Worm (Caenorhabditis elegans): ENCODE data around the gene kin-16.
A peak's percentile ranks its signal among the peaks of the same experiment; 100 is the strongest.

The kin-16 gene

ce11 chrII:9418843-9419532 is 16.9 kb downstream of the kin-16 start:
- no peak for TF ChIP-seq egl-27 (tag; optimal IDR thresholded peaks at IDR 0.05)
- TF ChIP-seq nhr-76 (tag; optimal IDR thresholded peaks at IDR 0.05) = no peak
- TF ChIP-seq fkh-10 (GFP tag; optimal IDR thresholded peaks at IDR 0.05) = no peak
- peak; percentile 13 for TF ChIP-seq pha-4 (tag; optimal IDR thresholded peaks at IDR 0.05)
- TF ChIP-seq elt-2 (tag; optimal IDR thresholded peaks at IDR 0.05) = peak; percentile 39
- no peak for TF ChIP-seq snpc-4 (tag; optimal IDR thresholded peaks at IDR 0.05)
- no peak for TF ChIP-seq sea-2 (GFP tag; optimal IDR thresholded peaks at IDR 0.05)
- TF ChIP-seq mdl-1 (tag; optimal IDR thresholded peaks at IDR 0.05) = no peak
- no peak for TF ChIP-seq ceh-28 (tag; optimal IDR thresholded peaks at IDR 0.05)
- TF ChIP-seq eor-1 (tag; optimal IDR thresholded peaks at IDR 0.05) = no peak
- no peak for TF ChIP-seq nfya-1 (tag; optimal IDR thresholded peaks at IDR 0.05; ENCODE audit: insufficient read depth)
- no peak for TF ChIP-seq nhr-77 (tag; optimal IDR thresholded peaks at IDR 0.05)
- TF ChIP-seq skn-1 (tag; optimal IDR thresholded peaks at IDR 0.05) = no peak
- TF ChIP-seq nhr-67 (tag; optimal IDR thresholded peaks at IDR 0.05) = no peak
- peak; percentile 26 for TF ChIP-seq jun-1 (tag; optimal IDR thresholded peaks at IDR 0.05)
- no peak for TF ChIP-seq zag-1 (tag; optimal IDR thresholded peaks at IDR 0.05)
- TF ChIP-seq elt-1 (tag; optimal IDR thresholded peaks at IDR 0.05) = no peak
- no peak for TF ChIP-seq mml-1 (tag; optimal IDR thresholded peaks at IDR 0.05)
- no peak for TF ChIP-seq tbx-2 (tag; optimal IDR thresholded peaks at IDR 0.05)
- TF ChIP-seq lin-15B (tag; optimal IDR thresholded peaks at IDR 0.05) = no peak
- no peak for TF ChIP-seq nhr-28 (tag; optimal IDR thresholded peaks at IDR 0.05)
- TF ChIP-seq fos-1 (tag; optimal IDR thresholded peaks at IDR 0.05) = no peak
- no peak for TF ChIP-seq lin-39 (tag; optimal IDR thresholded peaks at IDR 0.05)
- no peak for TF ChIP-seq ceh-9 (tag; optimal IDR thresholded peaks at IDR 0.05)
- no peak for TF ChIP-seq nhr-11 (tag; optimal IDR thresholded peaks at IDR 0.05)
- no peak for TF ChIP-seq nhr-12 (tag; optimal IDR thresholded peaks at IDR 0.05)
- no peak for TF ChIP-seq ZK546.5 (tag; optimal IDR thresholded peaks at IDR 0.05)
- no peak for TF ChIP-seq aly-2 (tag; optimal IDR thresholded peaks at IDR 0.05)
- peak; percentile 55 for TF ChIP-seq pqm-1 (tag; optimal IDR thresholded peaks at IDR 0.05)
- TF ChIP-seq nhr-43 (tag; optimal IDR thresholded peaks at IDR 0.05; ENCODE audit: poor library complexity, severe bottlenecking) = no peak
- TF ChIP-seq egl-5 (tag; optimal IDR thresholded peaks at IDR 0.05) = no peak
- no peak for TF ChIP-seq R02D3.7 (tag; optimal IDR thresholded peaks at IDR 0.05)
- no peak for TF ChIP-seq daf-12 (tag; optimal IDR thresholded peaks at IDR 0.05)
- TF ChIP-seq unc-39 (tag; optimal IDR thresholded peaks at IDR 0.05) = no peak

DNA sequence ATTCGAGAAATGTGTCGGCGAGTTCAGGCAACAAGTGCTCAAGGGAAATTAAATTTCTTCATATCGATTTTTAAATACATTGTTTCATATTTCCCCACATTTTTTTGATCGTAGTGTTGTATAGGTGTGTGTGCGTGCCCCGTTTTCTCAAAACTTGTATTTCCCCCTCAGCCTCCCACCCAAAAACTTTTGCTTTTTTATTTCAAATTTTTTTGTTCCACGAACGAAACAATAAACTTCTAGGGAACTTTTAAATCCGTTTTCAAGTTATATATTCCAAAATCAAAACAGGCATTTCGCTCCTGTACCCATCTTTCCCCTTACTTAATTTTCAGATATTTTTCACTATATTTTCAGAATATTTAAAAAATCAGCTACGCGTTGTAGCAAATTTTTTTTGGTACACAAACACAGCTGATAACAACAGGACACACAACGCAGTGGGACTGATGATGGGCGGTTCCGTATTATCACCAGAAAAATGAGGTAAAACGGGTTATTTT is 17.8 kb downstream of the kin-16 start, which contains the start of the genes M176.4 and M176.16:
TSS of gene M176.4 (plus strand) at position 301 of the 503 bp plus-strand sequence.
TSS of gene M176.16 (plus strand) at position 453 of the 503 bp plus-strand sequence.
- TF ChIP-seq ceh-9 (tag; optimal IDR thresholded peaks at IDR 0.05) (no peak), elt-2 (tag; optimal IDR thresholded peaks at IDR 0.05) (peak; percentile 38), R02D3.7 (tag; optimal IDR thresholded peaks at IDR 0.05) (no peak), ztf-4 (tag; optimal IDR thresholded peaks at IDR 0.05) (no peak)

DNA sequence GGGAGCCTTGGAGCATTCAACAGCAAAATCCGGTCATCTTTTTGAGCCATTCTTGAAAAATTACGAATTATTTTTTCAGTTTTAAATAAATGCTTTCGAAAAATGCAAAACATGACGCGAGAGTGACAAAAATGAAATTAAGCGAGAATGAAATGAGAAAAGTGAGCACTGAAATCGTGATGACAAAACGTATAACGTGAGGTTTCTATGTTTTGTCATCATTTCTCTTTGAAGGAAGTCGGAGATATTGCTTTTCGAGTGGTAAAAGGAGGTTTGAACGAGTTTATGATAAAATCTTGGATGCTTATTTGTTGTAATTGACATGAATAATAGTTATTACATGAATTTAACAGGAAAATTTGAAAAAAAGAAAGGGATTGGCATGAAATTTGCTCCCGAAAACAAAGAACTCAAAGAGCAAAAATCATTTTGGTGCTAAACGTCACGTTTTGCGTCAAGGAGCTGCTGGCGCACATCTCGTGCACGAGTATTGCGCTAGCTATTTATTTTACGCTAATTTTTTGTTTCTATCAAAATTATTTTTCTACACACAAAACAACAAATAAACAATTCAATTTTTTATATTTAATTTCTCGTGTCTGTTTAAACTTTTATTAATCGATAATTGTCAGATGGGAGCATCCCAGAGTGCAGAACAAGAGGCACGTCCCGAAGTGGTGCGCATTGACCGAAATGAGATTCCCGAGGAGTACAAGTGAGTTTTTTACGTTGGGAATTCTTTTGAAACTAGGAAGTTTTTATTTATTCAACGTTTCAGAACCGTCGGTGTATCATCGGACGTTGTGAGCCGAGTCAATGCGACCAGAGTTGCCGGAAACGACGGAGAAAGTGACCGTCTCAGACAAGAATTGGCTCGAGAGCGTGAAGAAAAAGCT is 19.3 kb downstream of the kin-16 start, which contains the start of the genes gss-1 and chch-3:
TSS of gene gss-1 (minus strand) at position 51 of the 896 bp plus-strand sequence.
TSS of gene chch-3 (plus strand) at position 633 of the 896 bp plus-strand sequence.
- TF ChIP-seq R02D3.7 (tag; optimal IDR thresholded peaks at IDR 0.05) (no peak), jun-1 (tag; optimal IDR thresholded peaks at IDR 0.05) (no peak), fkh-2 (tag; optimal IDR thresholded peaks at IDR 0.05) (no peak), unc-39 (tag; optimal IDR thresholded peaks at IDR 0.05) (no peak), pha-4 (tag; optimal IDR thresholded peaks at IDR 0.05) (peak; percentile 75), nhr-25 (tag; optimal IDR thresholded peaks at IDR 0.05) (no peak), skn-1 (tag; optimal IDR thresholded peaks at IDR 0.05) (no peak), snpc-4 (tag; optimal IDR thresholded peaks at IDR 0.05) (peak; percentile 64), ceh-28 (tag; optimal IDR thresholded peaks at IDR 0.05) (no peak), unc-62 (GFP tag; optimal IDR thresholded peaks at IDR 0.05) (no peak), aly-2 (tag; optimal IDR thresholded peaks at IDR 0.05) (no peak), mml-1 (tag; optimal IDR thresholded peaks at IDR 0.05) (no peak), ZK546.5 (tag; optimal IDR thresholded peaks at IDR 0.05) (no peak), lsy-12 (tag; optimal IDR thresholded peaks at IDR 0.05) (no peak), sea-2 (GFP tag; optimal IDR thresholded peaks at IDR 0.05) (no peak), egl-27 (tag; optimal IDR thresholded peaks at IDR 0.05) (no peak), nhr-76 (tag; optimal IDR thresholded peaks at IDR 0.05) (no peak), egl-5 (tag; optimal IDR thresholded peaks at IDR 0.05) (no peak), nfya-1 (tag; optimal IDR thresholded peaks at IDR 0.05; ENCODE audit: insufficient read depth) (no peak), mdl-1 (tag; optimal IDR thresholded peaks at IDR 0.05) (no peak), nhr-12 (tag; optimal IDR thresholded peaks at IDR 0.05) (no peak), daf-12 (tag; optimal IDR thresholded peaks at IDR 0.05) (no peak), ceh-82 (tag; optimal IDR thresholded peaks at IDR 0.05) (no peak), eor-1 (tag; optimal IDR thresholded peaks at IDR 0.05) (no peak), pqm-1 (tag; optimal IDR thresholded peaks at IDR 0.05) (peak; percentile 0), elt-2 (tag; optimal IDR thresholded peaks at IDR 0.05) (peak; percentile 54), ama-1 (optimal IDR thresholded peaks at IDR 0.05) (no peak), fos-1 (tag; optimal IDR thresholded peaks at IDR 0.05) (no peak), ceh-9 (tag; optimal IDR thresholded peaks at IDR 0.05) (no peak), ceh-16 (tag; optimal IDR thresholded peaks at IDR 0.05) (no peak), nhr-11 (tag; optimal IDR thresholded peaks at IDR 0.05) (no peak), hmg-11 (tag; optimal IDR thresholded peaks at IDR 0.05) (no peak), ztf-4 (tag; optimal IDR thresholded peaks at IDR 0.05) (no peak), nhr-43 (tag; optimal IDR thresholded peaks at IDR 0.05; ENCODE audit: poor library complexity, severe bottlenecking) (peak; percentile 40)

Measured in whole organism, L3 larva.